Worm (Caenorhabditis elegans) whole organism, L2 larva: ENCODE results near the gene C56E10.3.

Experiments
- F13H6.1 ChIP-seq: sonication (generic microtip); optimal IDR thresholded peaks from 2 replicates; lab custom pipeline; 2016; ENCODE audit warnings: missing genetic modification characterization, missing compliant biosample characterization
- R02D3.7 ChIP-seq: fragments of 150-350 bp; optimal IDR thresholded peaks from 2 replicates; lab custom pipeline; 2014; ENCODE audit warnings: missing biosample characterization, missing genetic modification characterization
- Y55F3AM.14 ChIP-seq: fragments of 200-800 bp; sonication (Bioruptor generic); optimal IDR thresholded peaks from 2 replicates; lab custom pipeline; 2018; ENCODE audit warnings: mild to moderate bottlenecking, missing genetic modification characterization, missing compliant biosample characterization
- ZK546.5 ChIP-seq: sonication (generic microtip); optimal IDR thresholded peaks from 2 replicates; lab custom pipeline; 2017; ENCODE audit warnings: missing biosample characterization, missing genetic modification characterization
- ceh-16 ChIP-seq: fragments of 150-350 bp; optimal IDR thresholded peaks from 2 replicates; lab custom pipeline; 2014; ENCODE audit warnings: missing biosample characterization, missing genetic modification characterization
- ceh-82 ChIP-seq: fragments of 150-350 bp; optimal IDR thresholded peaks from 2 replicates; lab custom pipeline; 2014; ENCODE audit warnings: missing biosample characterization, missing genetic modification characterization
- crh-2 ChIP-seq: sonication (generic microtip); optimal IDR thresholded peaks from 2 replicates; lab custom pipeline; 2017; ENCODE audit warnings: missing biosample characterization, missing genetic modification characterization
- dmd-4 ChIP-seq: sonication (generic microtip); optimal IDR thresholded peaks from 2 replicates; lab custom pipeline; 2017; ENCODE audit warnings: missing biosample characterization, missing genetic modification characterization
- egl-27 ChIP-seq: sonication (generic microtip); optimal IDR thresholded peaks from 3 replicates; lab custom pipeline; 2017; ENCODE audit warnings: missing biosample characterization, missing genetic modification reagents, missing genetic modification characterization
- elt-1 ChIP-seq: fragments of 150-350 bp; optimal IDR thresholded peaks from 2 replicates; lab custom pipeline; 2014; ENCODE audit warnings: missing biosample characterization, missing genetic modification characterization
- fos-1 ChIP-seq: fragments of 150-350 bp; optimal IDR thresholded peaks from 2 replicates; lab custom pipeline; 2014; ENCODE audit warnings: missing biosample characterization, missing genetic modification characterization
- lin-13 ChIP-seq: fragments of 150-350 bp; optimal IDR thresholded peaks from 2 replicates; lab custom pipeline; 2014; ENCODE audit warnings: missing biosample characterization, missing genetic modification reagents, missing genetic modification characterization
- lin-39 ChIP-seq: fragments of 150-350 bp; optimal IDR thresholded peaks from 2 replicates; lab custom pipeline; 2014; ENCODE audit warnings: missing biosample characterization, missing genetic modification reagents, missing genetic modification characterization
- mab-5 ChIP-seq: fragments of 150-350 bp; optimal IDR thresholded peaks from 2 replicates; lab custom pipeline; 2014; ENCODE audit warnings: missing biosample characterization, missing genetic modification characterization
- mbf-1 ChIP-seq: sonication (generic microtip); optimal IDR thresholded peaks from 2 replicates; lab custom pipeline; 2017; ENCODE audit warnings: missing biosample characterization, missing genetic modification characterization
- nhr-10 ChIP-seq: sonication (generic microtip); optimal IDR thresholded peaks from 2 replicates; lab custom pipeline; 2017; ENCODE audit warnings: missing biosample characterization, missing genetic modification characterization
- nhr-11 ChIP-seq: fragments of 150-350 bp; optimal IDR thresholded peaks from 2 replicates; lab custom pipeline; 2014; ENCODE audit warnings: missing biosample characterization, missing genetic modification characterization
- nhr-12 ChIP-seq: fragments of 150-350 bp; optimal IDR thresholded peaks from 2 replicates; lab custom pipeline; 2014; ENCODE audit warnings: missing biosample characterization, missing genetic modification characterization
- nhr-129 ChIP-seq: fragments of 150-350 bp; optimal IDR thresholded peaks from 2 replicates; lab custom pipeline; 2014; ENCODE audit warnings: missing biosample characterization, missing genetic modification characterization
- nhr-21 ChIP-seq: fragments of 150-350 bp; optimal IDR thresholded peaks from 2 replicates; lab custom pipeline; 2014; ENCODE audit warnings: missing biosample characterization, missing genetic modification characterization
- nhr-25 ChIP-seq: fragments of 150-350 bp; sonication (generic microtip); optimal IDR thresholded peaks from 3 replicates; lab custom pipeline; 2014; ENCODE audit warnings: missing biosample characterization, missing genetic modification characterization
- nhr-6 ChIP-seq: fragments of 150-350 bp; optimal IDR thresholded peaks from 2 replicates; lab custom pipeline; 2014; ENCODE audit warnings: missing biosample characterization, missing genetic modification characterization
- sem-4 ChIP-seq: fragments of 150-350 bp; optimal IDR thresholded peaks from 2 replicates; lab custom pipeline; 2014; ENCODE audit warnings: missing biosample characterization, missing genetic modification reagents, missing genetic modification characterization
- sma-3 ChIP-seq: sonication (generic microtip); optimal IDR thresholded peaks from 2 replicates; lab custom pipeline; 2016; ENCODE audit warnings: missing genetic modification reagents, missing genetic modification characterization, missing compliant biosample characterization
- sma-9 ChIP-seq, 2 experiments: fragments of 150-350 bp in 1 of 2; sonication (generic microtip) in 1 of 2; optimal IDR thresholded peaks; 2 replicates each; lab custom pipeline; 2014 to 2016; ENCODE audit warnings: missing genetic modification characterization in 2 of 2, mild to moderate bottlenecking in 1 of 2, missing biosample characterization in 1 of 2, missing compliant biosample characterization in 1 of 2, missing genetic modification reagents in 1 of 2, moderate library complexity in 1 of 2
- snpc-4 ChIP-seq: fragments of 150-350 bp; optimal IDR thresholded peaks from 2 replicates; lab custom pipeline; 2014; ENCODE audit warnings: missing biosample characterization, missing genetic modification characterization
- unc-39 ChIP-seq: fragments of 150-350 bp; optimal IDR thresholded peaks from 2 replicates; lab custom pipeline; 2014; ENCODE audit warnings: missing biosample characterization, missing genetic modification characterization
- unc-55 ChIP-seq: fragments of 150-350 bp; sonication (generic microtip); optimal IDR thresholded peaks from 3 replicates; lab custom pipeline; 2014; ENCODE audit warnings: missing biosample characterization, missing genetic modification reagents, missing genetic modification characterization
- unc-62 ChIP-seq: fragments of 150-350 bp; optimal IDR thresholded peaks from 2 replicates; lab custom pipeline; 2014; ENCODE audit warnings: missing biosample characterization, missing genetic modification reagents, missing genetic modification characterization
- zag-1 ChIP-seq: fragments of 150-350 bp; optimal IDR thresholded peaks from 2 replicates; lab custom pipeline; 2014; ENCODE audit warnings: missing biosample characterization, missing genetic modification characterization
- ztf-11 ChIP-seq: sonication (generic microtip); optimal IDR thresholded peaks from 2 replicates; lab custom pipeline; 2017; ENCODE audit warnings: missing biosample characterization, missing genetic modification characterization
- ztf-4 ChIP-seq: fragments of 150-350 bp; optimal IDR thresholded peaks from 2 replicates; lab custom pipeline; 2014; ENCODE audit warnings: missing biosample characterization, missing genetic modification characterization

C56E10.3 gene

ce11 chrX:6668911-6669310, 23.5 kb downstream of the C56E10.3 start, which contains the start of gene nhr-137:
nhr-137 (minus strand) TSS chrX:6669011.
- TF ChIP-seq mbf-1 (tag; lab: Kevin White, UChicago) (no peak), sem-4 (no peak), R02D3.7 (tag; lab: Kevin White, UChicago) (no peak), nhr-10 (tag; lab: Kevin White, UChicago) (no peak), unc-62 (GFP tag; lab: Kevin White, UChicago) (no peak), nhr-25 (tag; lab: Kevin White, UChicago) (no peak), sma-3 (no peak), unc-39 (tag; lab: Kevin White, UChicago) (no peak)
- TF ChIP-seq, all 48 proteins: peak for 0

ce11 chrX:6669366-6669765, 23.9 kb downstream of the C56E10.3 start:
- TF ChIP-seq unc-55 (GFP tag; lab: Kevin White, UChicago) (no peak), ceh-16 (peak; percentile 85), sma-9 (GFP tag; optimal IDR thresholded peaks at IDR 0.05; lab: Kevin White, UChicago) (peak; percentile 56), sma-9 (tag; optimal IDR thresholded peaks at IDR 0.05; lab: Kevin White, UChicago) (no peak), zag-1 (no peak), ZK546.5 (tag; lab: Kevin White, UChicago) (no peak), elt-1 (tag; lab: Kevin White, UChicago) (peak; percentile 25)

- TF ChIP-seq lin-13 (GFP tag; lab: Kevin White, UChicago): no peak
- TF ChIP-seq egl-27 (tag; lab: Kevin White, UChicago): no peak
- TF ChIP-seq nhr-129 (tag; lab: Kevin White, UChicago): no peak
- no peak for TF ChIP-seq mbf-1 (tag; lab: Kevin White, UChicago)
- TF ChIP-seq sma-9 (GFP tag; optimal IDR thresholded peaks at IDR 0.05; lab: Kevin White, UChicago): peak; percentile 21
- TF ChIP-seq sma-9 (tag; optimal IDR thresholded peaks at IDR 0.05; lab: Kevin White, UChicago): no peak
- TF ChIP-seq ceh-82: no peak
- TF ChIP-seq ceh-16: peak; percentile 57
- peak; percentile 32 for TF ChIP-seq elt-1 (tag; lab: Kevin White, UChicago)
Measured at ce11 chrX:6671717-6672116, 26.3 kb downstream of the C56E10.3 start.

- no peak for TF ChIP-seq ztf-4
- no peak for TF ChIP-seq dmd-4 (tag; lab: Kevin White, UChicago)
Measured at ce11 chrX:6672519-6672918, 27.1 kb downstream of the C56E10.3 start, which contains the start of gene col-172. col-172 (plus strand) TSS chrX:6672819.

DNA sequence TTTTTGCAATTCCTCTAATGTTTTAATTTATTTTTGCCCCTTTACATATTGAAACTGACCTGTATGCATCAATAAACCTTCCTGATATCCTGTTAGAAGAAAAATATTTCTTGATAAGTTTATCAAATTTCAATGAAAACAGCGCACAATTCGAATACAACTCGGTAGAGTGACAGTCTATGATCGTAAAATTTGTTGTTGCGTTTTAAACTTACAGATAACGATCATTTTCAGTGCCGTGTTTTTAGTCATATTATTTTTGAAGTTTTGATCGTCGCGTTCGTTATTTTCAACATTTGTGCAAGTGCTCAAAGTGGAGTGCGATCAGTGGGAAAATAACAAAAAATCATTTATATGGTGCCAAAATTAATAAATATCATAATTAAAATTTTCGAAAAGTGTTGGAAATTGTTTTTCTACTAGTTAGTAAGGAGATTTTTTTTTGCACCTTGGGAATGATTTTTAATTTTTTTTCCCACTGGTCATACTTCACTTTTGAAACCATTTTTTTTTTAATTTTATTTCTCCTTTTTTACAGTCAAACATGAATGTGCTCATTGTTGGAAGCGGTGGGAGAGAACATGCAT, 29.0 kb downstream of the C56E10.3 start, which contains the start of gene F38B6.4:
Gene F38B6.4, plus strand, starts transcription at position 537 of the 587 bp plus-strand sequence.
- TF ChIP-seq sma-3: no peak
- TF ChIP-seq dmd-4 (tag; lab: Kevin White, UChicago): no peak
- TF ChIP-seq sma-9 (GFP tag; optimal IDR thresholded peaks at IDR 0.05; lab: Kevin White, UChicago): no peak
- no peak for TF ChIP-seq sma-9 (tag; optimal IDR thresholded peaks at IDR 0.05; lab: Kevin White, UChicago)
- TF ChIP-seq fos-1 (tag; lab: Kevin White, UChicago): peak; percentile 75
- no peak for TF ChIP-seq crh-2 (tag; lab: Kevin White, UChicago)
- TF ChIP-seq ZK546.5 (tag; lab: Kevin White, UChicago): no peak

- no peak for TF ChIP-seq snpc-4 (tag; lab: Kevin White, UChicago)
Measured at ce11 chrX:6682683-6683082, 37.2 kb downstream of the C56E10.3 start, which contains the start of gene F38B6.8. F38B6.8 (minus strand) TSS chrX:6682783.

DNA sequence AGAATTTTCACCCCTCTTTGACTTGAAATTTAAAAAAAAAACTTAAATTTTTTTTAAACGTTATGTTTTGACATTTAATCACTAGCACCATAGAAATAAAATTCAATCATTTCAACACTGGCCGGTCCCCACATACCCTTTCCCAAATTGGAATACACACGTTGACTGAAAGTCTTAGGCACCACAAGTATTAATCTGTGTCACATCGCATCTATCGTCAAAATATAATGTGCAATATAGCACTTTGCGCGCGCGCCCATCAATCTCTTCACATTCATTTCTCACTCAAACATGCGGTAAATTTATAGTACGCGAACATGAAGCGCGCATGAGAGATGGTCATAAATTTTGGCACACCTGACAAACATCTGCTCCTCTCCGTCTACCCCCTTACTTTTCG, 41.9 kb downstream of the C56E10.3 start:
- TF ChIP-seq nhr-11 (tag; lab: Kevin White, UChicago): no peak
- TF ChIP-seq mab-5 (tag; lab: Kevin White, UChicago): peak; percentile 20
- TF ChIP-seq, all 48 proteins: peak for 1

ce11 chrX:6687756-6688155, 42.3 kb downstream of the C56E10.3 start:
- TF ChIP-seq crh-2 (tag; lab: Kevin White, UChicago): no peak
- no peak for TF ChIP-seq elt-1 (tag; lab: Kevin White, UChicago)
- TF ChIP-seq mab-5 (tag; lab: Kevin White, UChicago): no peak
- TF ChIP-seq nhr-25 (tag; lab: Kevin White, UChicago): no peak
- no peak for TF ChIP-seq nhr-21 (tag; lab: Kevin White, UChicago)
- no peak for TF ChIP-seq F13H6.1 (tag; lab: Kevin White, UChicago)
- no peak for TF ChIP-seq fos-1 (tag; lab: Kevin White, UChicago)
- TF ChIP-seq ztf-11 (tag; lab: Kevin White, UChicago): no peak
- TF ChIP-seq nhr-12 (tag; lab: Kevin White, UChicago): no peak
- TF ChIP-seq unc-39 (tag; lab: Kevin White, UChicago): no peak
- no peak for TF ChIP-seq lin-13 (GFP tag; lab: Kevin White, UChicago)
- no peak for TF ChIP-seq mbf-1 (tag; lab: Kevin White, UChicago)
- TF ChIP-seq ztf-4: no peak
- TF ChIP-seq nhr-6 (tag; lab: Kevin White, UChicago): no peak
- TF ChIP-seq ceh-82: no peak
- TF ChIP-seq lin-39: no peak
- no peak for TF ChIP-seq nhr-10 (tag; lab: Kevin White, UChicago)
- TF ChIP-seq unc-62 (GFP tag; lab: Kevin White, UChicago): no peak
- TF ChIP-seq Y55F3AM.14 (GFP tag; lab: Kevin White, UChicago): no peak
